Worm (Caenorhabditis elegans): ENCODE measurements around the gene W02G9.4.

DNA sequence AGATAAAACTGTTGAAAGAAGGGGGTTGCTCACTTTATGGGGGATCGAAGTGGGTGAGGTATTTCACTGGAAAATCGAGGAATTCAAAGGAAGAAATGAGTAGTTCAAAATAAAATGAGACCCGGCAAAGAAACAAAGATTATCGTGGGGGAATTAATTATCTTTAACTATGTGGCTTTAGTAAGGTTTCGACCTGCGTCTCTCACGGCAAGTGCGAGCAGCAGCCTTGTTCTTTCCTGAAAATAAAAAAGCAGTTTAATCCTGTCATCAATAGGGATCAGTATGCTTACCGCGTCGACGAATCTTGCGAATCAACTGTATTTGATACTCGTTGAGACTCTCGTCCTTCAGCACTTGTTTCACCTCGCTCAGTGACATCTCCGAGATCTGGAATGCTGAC lies 44.8 kb upstream of the W02G9.4 start, which contains the start of gene srh-271:
- TF ChIP-seq him-1 (tag; optimal IDR thresholded peaks at IDR 0.05) (no peak), dao-5 (tag; optimal IDR thresholded peaks at IDR 0.05) (no peak)

Data from whole organism, L4/young adult.